Fruit fly (Drosophila melanogaster) whole organism, embryonic: ENCODE measurements around the gene CG12640.

Experiments
- Abd-B ChIP-seq: fragments of 200-800 bp; sonication (Bioruptor generic); optimal IDR thresholded peaks from 2 replicates; lab custom pipeline; 2018; ENCODE audit warnings: missing biosample characterization, mild to moderate bottlenecking, missing genetic modification characterization, moderate library complexity
- Asciz ChIP-seq: fragments of 200-800 bp; sonication (Bioruptor generic); optimal IDR thresholded peaks from 2 replicates; lab custom pipeline; 2017; ENCODE audit warnings: missing biosample characterization, mild to moderate bottlenecking, missing genetic modification characterization, missing genetic modification reagents
- Blimp-1 ChIP-seq: fragments of 200-800 bp; sonication (Bioruptor generic); optimal IDR thresholded peaks from 3 replicates; lab custom pipeline; 2018; ENCODE audit warnings: missing biosample characterization, missing genetic modification characterization, mild to moderate bottlenecking, moderate library complexity, missing genetic modification reagents
- CG10274 ChIP-seq: fragments of 200-800 bp; sonication (Bioruptor generic); optimal IDR thresholded peaks from 3 replicates; lab custom pipeline; 2017; ENCODE audit warnings: missing biosample characterization, mild to moderate bottlenecking, missing genetic modification characterization
- CG11696 ChIP-seq: fragments of 200-800 bp; sonication (Bioruptor generic); IDR thresholded peaks from 2 replicates; pipeline ENCODE4 v1.3.6; 2022; ENCODE audit warnings: missing biosample characterization, missing genetic modification characterization
- CG12155 ChIP-seq: fragments of 200-800 bp; sonication (Bioruptor generic); optimal IDR thresholded peaks from 3 replicates; lab custom pipeline; 2016; ENCODE audit warnings: missing biosample characterization, missing genetic modification characterization
- CG12219 ChIP-seq: fragments of 200-800 bp; sonication (Bioruptor generic); optimal IDR thresholded peaks from 3 replicates; lab custom pipeline; 2018; ENCODE audit warnings: missing biosample characterization, mild to moderate bottlenecking, missing genetic modification characterization
- CG13287 ChIP-seq: fragments of 200-800 bp; sonication (Bioruptor generic); IDR thresholded peaks from 2 replicates; pipeline ENCODE4 v1.3.6; 2022; ENCODE audit warnings: missing biosample characterization, missing genetic modification characterization; ENCODE audit not compliant: partially characterized antibody
- CG13624 ChIP-seq: fragments of 200-800 bp; sonication (Bioruptor generic); optimal IDR thresholded peaks from 2 replicates; lab custom pipeline; 2016; ENCODE audit warnings: missing biosample characterization, missing genetic modification characterization
- CG14667 ChIP-seq: fragments of 200-800 bp; sonication (Bioruptor generic); IDR thresholded peaks from 2 replicates; pipeline ENCODE4 v1.3.6; 2022; ENCODE audit warnings: missing biosample characterization, missing genetic modification characterization
- CG14965 ChIP-seq: fragments of 200-800 bp; sonication (Bioruptor generic); optimal IDR thresholded peaks from 2 replicates; lab custom pipeline; 2016; ENCODE audit warnings: missing biosample characterization, missing genetic modification characterization, borderline replicate concordance
- CG17359 ChIP-seq: fragments of 200-800 bp; sonication (Bioruptor generic); optimal IDR thresholded peaks from 3 replicates; lab custom pipeline; 2018; ENCODE audit warnings: missing biosample characterization, mild to moderate bottlenecking, missing genetic modification characterization, moderate library complexity
- CG17912 ChIP-seq: fragments of 200-800 bp; sonication (Bioruptor generic); optimal IDR thresholded peaks from 2 replicates; lab custom pipeline; 2018; ENCODE audit warnings: missing biosample characterization, mild to moderate bottlenecking, missing genetic modification characterization
- CG2116 ChIP-seq: fragments of 200-800 bp; sonication (Bioruptor generic); optimal IDR thresholded peaks from 3 replicates; lab custom pipeline; 2018; ENCODE audit warnings: missing biosample characterization, mild to moderate bottlenecking, missing genetic modification characterization
- CG2129 ChIP-seq: fragments of 200-800 bp; sonication (Bioruptor generic); IDR thresholded peaks from 2 replicates; pipeline ENCODE4 v1.3.6; 2022; ENCODE audit warnings: missing biosample characterization, missing genetic modification characterization; ENCODE audit not compliant: partially characterized antibody
- CG2712 ChIP-seq: fragments of 200-800 bp; optimal IDR thresholded peaks from 3 replicates; lab custom pipeline; 2019; ENCODE audit warnings: missing biosample characterization, mild to moderate bottlenecking, missing genetic modification characterization, moderate library complexity
- CG4328 ChIP-seq: fragments of 200-800 bp; sonication (Bioruptor generic); optimal IDR thresholded peaks from 3 replicates; lab custom pipeline; 2017; ENCODE audit warnings: missing biosample characterization, missing genetic modification reagents, missing genetic modification characterization
- CG4730 ChIP-seq: fragments of 200-800 bp; sonication (Bioruptor generic); IDR thresholded peaks from 2 replicates; pipeline ENCODE4 v1.3.6; 2022; ENCODE audit warnings: missing biosample characterization, missing genetic modification characterization
- CG6683 ChIP-seq: fragments of 200-800 bp; sonication (Bioruptor generic); optimal IDR thresholded peaks from 2 replicates; lab custom pipeline; 2017; ENCODE audit warnings: missing biosample characterization, mild to moderate bottlenecking, missing genetic modification characterization, missing genetic modification reagents
- CG6791 ChIP-seq: fragments of 200-800 bp; sonication (Bioruptor generic); IDR thresholded peaks from 3 replicates; pipeline ENCODE4 v1.3.6; 2022; ENCODE audit warnings: missing biosample characterization, missing genetic modification characterization; ENCODE audit not compliant: partially characterized antibody
- CG7963 ChIP-seq: fragments of 200-800 bp; sonication (Bioruptor generic); IDR thresholded peaks from 3 replicates; pipeline ENCODE4 v1.3.6; 2022; ENCODE audit warnings: missing biosample characterization, missing genetic modification characterization; ENCODE audit not compliant: partially characterized antibody
- CG9727 ChIP-seq: fragments of 200-800 bp; sonication (Bioruptor generic); optimal IDR thresholded peaks from 3 replicates; lab custom pipeline; 2017; ENCODE audit warnings: missing biosample characterization, mild to moderate bottlenecking, missing genetic modification characterization
- Dll ChIP-seq: fragments of 200-800 bp; sonication (Bioruptor generic); IDR thresholded peaks from 4 replicates; pipeline ENCODE4 v1.3.6; 2022; ENCODE audit warnings: missing biosample characterization, missing genetic modification characterization; ENCODE audit not compliant: partially characterized antibody
- Fer3 ChIP-seq: fragments of 200-800 bp; sonication (Bioruptor generic); optimal IDR thresholded peaks from 2 replicates; lab custom pipeline; 2018; ENCODE audit warnings: missing biosample characterization, mild to moderate bottlenecking, missing genetic modification characterization, moderate library complexity
- Gsc ChIP-seq: fragments of 200-800 bp; sonication (Bioruptor generic); IDR thresholded peaks from 2 replicates; pipeline ENCODE4 v1.3.6; 2022; ENCODE audit warnings: missing biosample characterization, missing genetic modification characterization
- Hey ChIP-seq: fragments of 200-800 bp; sonication (Bioruptor generic); optimal IDR thresholded peaks from 3 replicates; lab custom pipeline; 2018; ENCODE audit warnings: missing biosample characterization, mild to moderate bottlenecking, missing genetic modification characterization
- Opbp ChIP-seq: fragments of 200-800 bp; sonication (Bioruptor generic); IDR thresholded peaks from 3 replicates; pipeline ENCODE4 v1.3.6; 2022; ENCODE audit warnings: missing biosample characterization, missing genetic modification characterization; ENCODE audit not compliant: partially characterized antibody
- Side ChIP-seq: fragments of 200-800 bp; sonication (Bioruptor generic); optimal IDR thresholded peaks from 2 replicates; lab custom pipeline; 2016; ENCODE audit warnings: missing biosample characterization, missing genetic modification characterization
- Six4 ChIP-seq: fragments of 200-800 bp; sonication (Bioruptor generic); optimal IDR thresholded peaks from 2 replicates; lab custom pipeline; 2016; ENCODE audit warnings: missing biosample characterization, missing genetic modification characterization
- amos ChIP-seq: fragments of 200-800 bp; sonication (Bioruptor generic); IDR thresholded peaks from 2 replicates; pipeline ENCODE4 v1.3.6; 2022; ENCODE audit warnings: missing biosample characterization, missing genetic modification characterization; ENCODE audit not compliant: partially characterized antibody
- ato ChIP-seq: fragments of 200-800 bp; sonication (Bioruptor generic); IDR thresholded peaks from 2 replicates; pipeline ENCODE4 v1.3.6; 2022; ENCODE audit warnings: missing biosample characterization, missing genetic modification characterization; ENCODE audit not compliant: partially characterized antibody
- bbx ChIP-seq: fragments of 200-800 bp; sonication (Bioruptor generic); IDR thresholded peaks from 2 replicates; pipeline ENCODE4 v1.3.6; 2022; ENCODE audit warnings: missing biosample characterization, missing genetic modification characterization; ENCODE audit not compliant: partially characterized antibody
- chinmo ChIP-seq: fragments of 200-800 bp; sonication (Bioruptor generic); IDR thresholded peaks from 4 replicates; pipeline ENCODE4 v1.3.6; 2022; ENCODE audit warnings: missing biosample characterization, missing genetic modification characterization; ENCODE audit not compliant: partially characterized antibody
- chm ChIP-seq: fragments of 200-800 bp; sonication (Bioruptor generic); IDR thresholded peaks from 2 replicates; pipeline ENCODE4 v1.3.6; 2022; ENCODE audit warnings: missing biosample characterization, missing genetic modification characterization
- crp ChIP-seq, 2 experiments: fragments of 200-800 bp; sonication (Bioruptor generic); optimal IDR thresholded peaks; 2 replicates in 1 of 2; 3 replicates in 1 of 2; lab custom pipeline; 2017; ENCODE audit warnings: missing biosample characterization in 2 of 2, missing genetic modification characterization in 2 of 2, mild to moderate bottlenecking in 1 of 2, moderate library complexity in 1 of 2
- ftz-f1 ChIP-seq: fragments of 200-800 bp; sonication (Bioruptor generic); optimal IDR thresholded peaks from 2 replicates; lab custom pipeline; 2016; ENCODE audit warnings: missing biosample characterization, missing genetic modification characterization
- hb ChIP-seq: fragments of 200-800 bp; sonication (Bioruptor generic); IDR thresholded peaks from 3 replicates; pipeline ENCODE4 v1.3.6; 2022; ENCODE audit warnings: missing biosample characterization, missing genetic modification characterization; ENCODE audit not compliant: partially characterized antibody
- hbn ChIP-seq: fragments of 200-800 bp; sonication (Bioruptor generic); IDR thresholded peaks from 2 replicates; pipeline ENCODE4 v1.3.6; 2022; ENCODE audit warnings: missing biosample characterization, missing genetic modification characterization; ENCODE audit not compliant: partially characterized antibody
- oc ChIP-seq: fragments of 200-800 bp; sonication (Bioruptor generic); optimal IDR thresholded peaks from 2 replicates; lab custom pipeline; 2018; ENCODE audit warnings: missing biosample characterization, mild to moderate bottlenecking, missing genetic modification characterization, moderate library complexity
- pho ChIP-seq: fragments of 200-800 bp; sonication (Bioruptor generic); optimal IDR thresholded peaks from 2 replicates; lab custom pipeline; 2016; ENCODE audit warnings: missing biosample characterization, missing genetic modification characterization
- phol ChIP-seq: fragments of 200-800 bp; sonication (Bioruptor generic); optimal IDR thresholded peaks from 3 replicates; lab custom pipeline; 2018; ENCODE audit warnings: missing biosample characterization, mild to moderate bottlenecking, missing genetic modification characterization, moderate library complexity
- pnt ChIP-seq: fragments of 200-800 bp; sonication (Bioruptor generic); optimal IDR thresholded peaks from 3 replicates; lab custom pipeline; 2016; ENCODE audit warnings: missing biosample characterization, missing genetic modification characterization
- sc ChIP-seq, 3 experiments: fragments of >200 bp in 2 of 3; fragments of 200-800 bp in 1 of 3; sonication (Bioruptor generic) in 1 of 3; optimal IDR thresholded peaks; 2 replicates in 2 of 3; 3 replicates in 1 of 3; lab custom pipeline; 2017; ENCODE audit warnings: mild to moderate bottlenecking in 1 of 3, missing biosample characterization in 1 of 3, missing genetic modification characterization in 1 of 3, missing genetic modification reagents in 1 of 3
- shn ChIP-seq: fragments of 200-800 bp; sonication (Bioruptor generic); optimal IDR thresholded peaks from 3 replicates; lab custom pipeline; 2016; ENCODE audit warnings: missing biosample characterization, missing genetic modification characterization
- sima ChIP-seq: fragments of 200-800 bp; sonication (Bioruptor generic); optimal IDR thresholded peaks from 2 replicates; lab custom pipeline; 2016; ENCODE audit warnings: missing biosample characterization, missing genetic modification characterization
- stwl ChIP-seq: fragments of 200-800 bp; sonication (Bioruptor generic); optimal IDR thresholded peaks from 3 replicates; lab custom pipeline; 2018; ENCODE audit warnings: missing biosample characterization, mild to moderate bottlenecking, missing genetic modification characterization, moderate library complexity
- zen2 ChIP-seq: fragments of 200-800 bp; sonication (Bioruptor generic); IDR thresholded peaks from 3 replicates; pipeline ENCODE4 v1.3.6; 2022; ENCODE audit warnings: missing biosample characterization, missing genetic modification characterization; ENCODE audit not compliant: partially characterized antibody

The CG12640 gene

dm6 chrX:10385757-10386156 lies 46.9 kb downstream of the CG12640 start, which contains the start of the genes Psf3 and flw (continued):
- TF ChIP-seq CG6683 (GFP tag; lab: Kevin White, UChicago) = no peak
- peak; percentile 72; the same call in 2 of the 3 replicates for TF ChIP-seq Opbp
- TF ChIP-seq CG14667 (GFP tag; lab: Robert Waterston, UW) = no peak
- TF ChIP-seq zen2 (GFP tag; lab: Robert Waterston, UW) = peak; percentile 24; the same call in 1 of the 3 replicates
- no peak for TF ChIP-seq CG17912 (GFP tag; lab: Kevin White, UChicago)
- TF ChIP-seq Blimp-1 = no peak
- TF ChIP-seq CG4730 (GFP tag; lab: Robert Waterston, UW) = no peak
- no peak for TF ChIP-seq pnt (GFP tag; lab: Kevin White, UChicago)
- no peak for TF ChIP-seq CG14965 (GFP tag; lab: Kevin White, UChicago)
- peak; percentile 25 for TF ChIP-seq Fer3
- peak; percentile 5 for TF ChIP-seq Side (GFP tag; lab: Kevin White, UChicago)
- no peak for TF ChIP-seq CG12155 (GFP tag; lab: Kevin White, UChicago)
- TF ChIP-seq crp (GFP tag; optimal IDR thresholded peaks at IDR 0.05; lab: Kevin White, UChicago) = peak in 1 of 2 experiments; percentile 57
- peak; percentile 20 for TF ChIP-seq pho (GFP tag; lab: Kevin White, UChicago)
- TF ChIP-seq chm (GFP tag; lab: Robert Waterston, UW) = no peak; the same call in 1 of the 2 replicates
- no peak for TF ChIP-seq CG12219 (GFP tag; lab: Kevin White, UChicago)

dm6 chrX:10384947-10385346 lies 47.7 kb downstream of the CG12640 start:
- no peak for TF ChIP-seq CG4328 (GFP tag; lab: Kevin White, UChicago)
- peak; percentile 62; the same call in 1 of the 3 replicates for TF ChIP-seq CG7963 (GFP tag; lab: Robert Waterston, UW)
- peak; percentile 1 for TF ChIP-seq CG2116 (GFP tag; lab: Kevin White, UChicago)
- no peak for TF ChIP-seq shn (GFP tag; lab: Kevin White, UChicago)
- TF ChIP-seq CG2712 = no peak
- no peak for TF ChIP-seq sima (GFP tag; lab: Kevin White, UChicago)
- TF ChIP-seq CG17359 (tag; lab: Kevin White, UChicago) = no peak
- TF ChIP-seq ato (GFP tag; lab: Robert Waterston, UW) = 0 out of 2 replicates have a peak, but pooled peaks have one; percentile 54
- TF ChIP-seq Abd-B = no peak
- TF ChIP-seq CG13624 (GFP tag; lab: Kevin White, UChicago) = no peak
- TF ChIP-seq CG11696 (GFP tag; lab: Robert Waterston, UW) = no peak
- TF ChIP-seq CG9727 = no peak
- no peak for TF ChIP-seq Gsc (GFP tag; lab: Robert Waterston, UW)
- TF ChIP-seq amos (GFP tag; lab: Robert Waterston, UW) = peak; percentile 54; the same call in 1 of the 2 replicates
- no peak for TF ChIP-seq Six4 (GFP tag; lab: Kevin White, UChicago)
- TF ChIP-seq CG13287 (GFP tag; lab: Robert Waterston, UW) = peak; percentile 75
- TF ChIP-seq phol (tag; lab: Kevin White, UChicago) = no peak
- peak; percentile 77 for TF ChIP-seq bbx (GFP tag; lab: Robert Waterston, UW)
- no peak for TF ChIP-seq sc (optimal IDR thresholded peaks at IDR 0.05; lab: Kevin White, UChicago)
- TF ChIP-seq sc (GFP tag; optimal IDR thresholded peaks at IDR 0.05; lab: Kevin White, UChicago) = no peak
- 0 out of 2 replicates have a peak, but pooled peaks have one; percentile 18 for TF ChIP-seq CG2129
- TF ChIP-seq Asciz (GFP tag; lab: Kevin White, UChicago) = no peak
- TF ChIP-seq hbn (GFP tag; lab: Robert Waterston, UW) = peak; percentile 53
- peak; percentile 95 for TF ChIP-seq chinmo (GFP tag; lab: Robert Waterston, UW)
- TF ChIP-seq Dll (GFP tag; lab: Robert Waterston, UW) = peak; percentile 71
- TF ChIP-seq oc (tag; lab: Kevin White, UChicago) = no peak
- no peak for TF ChIP-seq Hey
- TF ChIP-seq hb (GFP tag; lab: Robert Waterston, UW) = peak; percentile 77
- TF ChIP-seq CG10274 (GFP tag; lab: Kevin White, UChicago) = no peak
- peak; percentile 80 for TF ChIP-seq CG6791
- no peak for TF ChIP-seq ftz-f1 (GFP tag; lab: Kevin White, UChicago)
- no peak for TF ChIP-seq chm (GFP tag; lab: Robert Waterston, UW)
- TF ChIP-seq stwl = peak; percentile 78
